Worm (Caenorhabditis elegans): ENCODE measurements around the gene wrb-1.

DNA sequence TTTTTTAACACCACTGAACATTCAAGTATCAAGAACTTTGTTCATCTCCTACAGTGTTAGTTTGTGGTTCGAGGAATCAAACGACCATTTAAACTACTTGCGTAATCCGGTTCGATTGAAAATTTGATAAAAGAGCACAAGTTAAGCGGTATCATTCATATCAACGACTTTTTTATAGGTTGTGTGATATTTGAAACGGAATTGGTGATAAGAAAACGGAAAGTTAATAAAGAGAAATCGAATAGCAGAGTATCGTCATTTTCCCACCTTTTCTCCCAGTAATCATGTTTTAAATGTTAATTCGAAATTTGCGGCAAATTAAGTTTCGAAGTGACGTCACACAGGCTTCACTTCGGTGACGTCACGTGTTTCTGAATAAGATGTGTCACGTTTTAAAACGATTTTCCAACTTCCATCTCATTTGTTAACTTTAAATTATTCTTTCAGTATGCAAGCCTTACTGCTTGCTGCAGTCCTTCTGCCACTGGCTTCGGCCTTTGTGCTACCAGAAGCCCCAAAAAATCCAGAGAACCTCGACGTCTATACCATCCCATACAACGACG, 19.5 kb upstream of the wrb-1 start, which contains the start of gene T21H3.1:
- TF ChIP-seq sma-3 (GFP tag; optimal IDR thresholded peaks at IDR 0.05) = no peak
- TF ChIP-seq nhr-237 (tag; optimal IDR thresholded peaks at IDR 0.05) = no peak
- no peak for TF ChIP-seq nhr-21 (tag; optimal IDR thresholded peaks at IDR 0.05)
- TF ChIP-seq lsy-2 (tag; optimal IDR thresholded peaks at IDR 0.05) = no peak

All from whole organism, L2 larva.